Worm (Caenorhabditis elegans): ENCODE measurements around the gene syg-1.

syg-1 gene

DNA sequence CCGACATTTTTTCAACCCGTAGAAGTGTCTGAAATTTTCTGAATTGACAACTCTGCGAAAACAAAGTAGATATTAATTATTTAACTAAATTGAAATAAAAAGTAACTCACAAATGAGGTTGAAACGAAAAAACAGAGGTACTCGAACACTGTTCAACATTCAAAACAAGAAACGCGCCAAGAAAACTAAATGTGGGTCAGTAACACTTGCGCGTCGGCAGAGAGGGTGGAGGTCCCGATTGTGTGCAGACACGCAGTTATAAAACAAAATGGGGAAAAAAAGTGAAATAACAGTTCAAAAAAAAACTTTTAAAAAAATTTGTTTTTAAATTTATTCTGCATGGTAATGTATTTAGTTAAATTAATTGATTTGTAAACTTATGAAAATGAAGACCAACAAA is 44.3 kb upstream of the syg-1 start (continued):
- TF ChIP-seq dpl-1 (GFP tag; optimal IDR thresholded peaks at IDR 0.05) = peak in 2 of 3 experiments; percentile 37 to 46
- peak; percentile 47 for TF ChIP-seq snu-23 (GFP tag; optimal IDR thresholded peaks at IDR 0.05)
- TF ChIP-seq nhr-47 (tag; optimal IDR thresholded peaks at IDR 0.05) = peak; percentile 50
- TF ChIP-seq unc-86 (tag; optimal IDR thresholded peaks at IDR 0.05) = peak; percentile 9
- TF ChIP-seq blmp-1 (tag; optimal IDR thresholded peaks at IDR 0.05) = peak; percentile 46
- peak; percentile 6 to 33 for TF ChIP-seq efl-1 (optimal IDR thresholded peaks at IDR 0.05)
- TF ChIP-seq efl-1 (GFP tag; optimal IDR thresholded peaks at IDR 0.05 in 1 of 2) = peak in 1 of 2 experiments; percentile 85

DNA sequence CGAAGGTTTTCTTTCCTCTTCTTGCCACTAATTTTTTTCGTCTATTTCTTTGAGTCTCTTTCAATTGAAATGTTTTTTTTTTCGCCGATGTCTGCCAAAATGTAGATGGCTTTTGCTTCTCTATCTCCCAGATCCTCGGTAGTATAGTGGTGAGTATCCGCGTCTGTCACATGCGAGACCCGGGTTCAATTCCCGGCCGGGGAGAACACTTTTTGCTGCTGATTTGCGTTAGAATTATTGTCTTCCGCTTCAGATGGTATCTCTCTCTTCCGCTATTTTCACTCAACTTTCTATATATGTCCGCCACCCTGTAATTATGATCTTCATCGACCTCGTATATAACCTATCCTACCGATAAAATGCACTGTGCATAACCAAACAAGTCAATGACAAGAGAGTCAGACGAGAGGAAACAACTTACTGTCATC is 38.3 kb upstream of the syg-1 start:
- TF ChIP-seq aha-1 (tag; optimal IDR thresholded peaks at IDR 0.05) (no peak), rnt-1 (tag; optimal IDR thresholded peaks at IDR 0.05) (peak; percentile 59), egl-13 (tag; optimal IDR thresholded peaks at IDR 0.05) (peak; percentile 61), lsy-2 (tag; optimal IDR thresholded peaks at IDR 0.05) (peak; percentile 42 to 67), Y116A8C.19 (tag; optimal IDR thresholded peaks at IDR 0.05; ENCODE audit: borderline replicate concordance) (no peak), hlh-17 (GFP tag; optimal IDR thresholded peaks at IDR 0.05; ENCODE audit: borderline replicate concordance) (no peak), sox-4 (tag; optimal IDR thresholded peaks at IDR 0.05) (peak; percentile 29), snpc-4 (tag; optimal IDR thresholded peaks at IDR 0.05) (no peak), nhr-11 (tag; optimal IDR thresholded peaks at IDR 0.05) (no peak), fkh-8 (tag; optimal IDR thresholded peaks at IDR 0.05) (peak; percentile 65), sup-37 (GFP tag; optimal IDR thresholded peaks at IDR 0.05) (peak; percentile 51), nhr-76 (tag; optimal IDR thresholded peaks at IDR 0.05) (no peak), dpl-1 (GFP tag; optimal IDR thresholded peaks at IDR 0.05) (peak in 1 of 3 experiments; percentile 18), vab-15 (tag; optimal IDR thresholded peaks at IDR 0.05) (no peak), fkh-4 (tag; optimal IDR thresholded peaks at IDR 0.05; ENCODE audit: borderline replicate concordance) (no peak), efl-3 (GFP tag; optimal IDR thresholded peaks at IDR 0.05) (no peak), lir-3 (tag; optimal IDR thresholded peaks at IDR 0.05; ENCODE audit: poor library complexity) (peak; percentile 41), mep-1 (tag; optimal IDR thresholded peaks at IDR 0.05) (peak; percentile 73), fos-1 (tag; optimal IDR thresholded peaks at IDR 0.05) (peak; percentile 46), lin-14 (GFP tag; optimal IDR thresholded peaks at IDR 0.05) (peak; percentile 67), swsn-7 (tag; optimal IDR thresholded peaks at IDR 0.05) (peak; percentile 69), ces-1 (GFP tag; optimal IDR thresholded peaks at IDR 0.05) (no peak), mab-9 (GFP tag; IDR thresholded peaks at IDR 0.05) (no peak), pax-3 (tag; optimal IDR thresholded peaks at IDR 0.05) (peak; percentile 21), nhr-90 (tag; optimal IDR thresholded peaks at IDR 0.05; ENCODE audit: poor library complexity) (peak; percentile 85), pqm-1 (tag; optimal IDR thresholded peaks at IDR 0.05) (no peak), aly-2 (tag; optimal IDR thresholded peaks at IDR 0.05) (peak; percentile 10), dsc-1 (tag; optimal IDR thresholded peaks at IDR 0.05) (peak; percentile 83), unc-98 (GFP tag; IDR thresholded peaks at IDR 0.05) (no peak), lin-13 (GFP tag; optimal IDR thresholded peaks at IDR 0.05) (peak; percentile 2), C34B4.2 (tag; optimal IDR thresholded peaks at IDR 0.05) (no peak), C16A3.4 (tag; optimal IDR thresholded peaks at IDR 0.05) (peak; percentile 57), sptf-1 (tag; optimal IDR thresholded peaks at IDR 0.05) (no peak), ztf-4 (tag; optimal IDR thresholded peaks at IDR 0.05) (no peak), ama-1 (optimal IDR thresholded peaks at IDR 0.05) (no peak), unc-130 (tag; optimal IDR thresholded peaks at IDR 0.05) (peak; percentile 2), nhr-77 (tag; optimal IDR thresholded peaks at IDR 0.05) (peak; percentile 43), ets-5 (GFP tag; IDR thresholded peaks at IDR 0.05) (no peak), lin-35 (GFP tag; optimal IDR thresholded peaks at IDR 0.05) (peak; percentile 38 to 77), ceh-82 (tag; optimal IDR thresholded peaks at IDR 0.05) (peak; percentile 33 to 64 (median 59)), blmp-1 (tag; optimal IDR thresholded peaks at IDR 0.05) (peak; percentile 68), ceh-90 (tag; optimal IDR thresholded peaks at IDR 0.05) (no peak), skn-1 (tag; optimal IDR thresholded peaks at IDR 0.05) (peak; percentile 95), nhr-19 (GFP tag; conservative IDR thresholded peaks at IDR 0.05) (peak; percentile 65), nhr-85 (tag) (peak; percentile 76), nhr-47 (tag; optimal IDR thresholded peaks at IDR 0.05) (peak; percentile 82), tlp-1 (tag; optimal IDR thresholded peaks at IDR 0.05) (no peak), efl-1 (optimal IDR thresholded peaks at IDR 0.05) (peak; percentile 13 to 25), efl-1 (GFP tag; optimal IDR thresholded peaks at IDR 0.05 in 1 of 2) (no peak)
